Worm (Caenorhabditis elegans) whole organism, mixed stage, embryonic: Measurements from ENCODE around the gene F15H10.7.

ENCODE experiments used
- M03D4.4 ChIP-seq: sonication (generic microtip); optimal IDR thresholded peaks from 2 replicates; lab custom pipeline; 2017; ENCODE audit warnings: mild to moderate bottlenecking, missing genetic modification characterization, missing compliant biosample characterization
- bed-3 ChIP-seq: fragments of 200-800 bp; sonication (Bioruptor generic); optimal IDR thresholded peaks from 3 replicates; lab custom pipeline; 2018; ENCODE audit warnings: mild to moderate bottlenecking, missing genetic modification characterization, moderate library complexity, missing compliant biosample characterization
- blmp-1 ChIP-seq: fragments of 150-350 bp; optimal IDR thresholded peaks from 2 replicates; lab custom pipeline; 2014; ENCODE audit warnings: missing biosample characterization, missing genetic modification characterization
- ceh-39 ChIP-seq: fragments of 150-350 bp; optimal IDR thresholded peaks from 2 replicates; lab custom pipeline; 2014; ENCODE audit warnings: missing biosample characterization, missing genetic modification characterization
- ceh-43 ChIP-seq: fragments of 200-800 bp; sonication (Bioruptor generic); optimal IDR thresholded peaks from 2 replicates; lab custom pipeline; 2018; ENCODE audit warnings: mild to moderate bottlenecking, missing genetic modification characterization, moderate library complexity, missing compliant biosample characterization
- ceh-83 ChIP-seq: fragments of 200-800 bp; sonication (Bioruptor generic); optimal IDR thresholded peaks from 2 replicates; lab custom pipeline; 2018; ENCODE audit warnings: mild to moderate bottlenecking, missing genetic modification characterization, missing compliant biosample characterization
- ces-1 ChIP-seq: fragments of 150-350 bp; optimal IDR thresholded peaks from 2 replicates; lab custom pipeline; 2014; ENCODE audit warnings: missing biosample characterization, missing genetic modification reagents, missing genetic modification characterization
- cnd-1 ChIP-seq: fragments of 200-800 bp; sonication (Bioruptor generic); optimal IDR thresholded peaks from 2 replicates; lab custom pipeline; 2018; ENCODE audit warnings: mild to moderate bottlenecking, missing genetic modification characterization, missing compliant biosample characterization
- drap-1 ChIP-seq: fragments of 200-800 bp; sonication (Bioruptor generic); optimal IDR thresholded peaks from 3 replicates; lab custom pipeline; 2018; ENCODE audit warnings: mild to moderate bottlenecking, missing genetic modification characterization, missing compliant biosample characterization
- elt-1 ChIP-seq: sonication (generic microtip); optimal IDR thresholded peaks from 2 replicates; lab custom pipeline; 2017; ENCODE audit warnings: missing genetic modification characterization, mild to moderate bottlenecking, missing compliant biosample characterization, antibody characterized with exemption, moderate library complexity, borderline replicate concordance; ENCODE audit not compliant: insufficient read depth
- elt-3 ChIP-seq: fragments of 150-350 bp; optimal IDR thresholded peaks from 2 replicates; lab custom pipeline; 2014; ENCODE audit warnings: missing biosample characterization, missing genetic modification characterization
- flh-1 ChIP-seq: fragments of 200-800 bp; sonication (Bioruptor generic); optimal IDR thresholded peaks from 2 replicates; lab custom pipeline; 2018; ENCODE audit warnings: mild to moderate bottlenecking, missing genetic modification characterization, moderate library complexity, missing compliant biosample characterization
- ham-2 ChIP-seq: fragments of 200-800 bp; sonication (Bioruptor generic); optimal IDR thresholded peaks from 2 replicates; lab custom pipeline; 2018; ENCODE audit warnings: mild to moderate bottlenecking, missing genetic modification characterization, missing compliant biosample characterization
- hlh-1 ChIP-seq: fragments of 150-350 bp; optimal IDR thresholded peaks from 2 replicates; lab custom pipeline; 2014; ENCODE audit warnings: missing biosample characterization, missing genetic modification reagents, missing genetic modification characterization
- lin-13 ChIP-seq: fragments of 150-350 bp; optimal IDR thresholded peaks from 2 replicates; lab custom pipeline; 2014; ENCODE audit warnings: missing biosample characterization, missing genetic modification characterization
- lin-32 ChIP-seq: fragments of 200-800 bp; sonication (Bioruptor generic); optimal IDR thresholded peaks from 2 replicates; lab custom pipeline; 2018; ENCODE audit warnings: mild to moderate bottlenecking, missing genetic modification characterization, missing compliant biosample characterization
- lsy-2 ChIP-seq: fragments of 150-350 bp; optimal IDR thresholded peaks from 2 replicates; lab custom pipeline; 2014; ENCODE audit warnings: missing biosample characterization, missing genetic modification characterization
- mab-5 ChIP-seq: fragments of 150-350 bp; optimal IDR thresholded peaks from 2 replicates; lab custom pipeline; 2014; ENCODE audit warnings: missing biosample characterization, missing genetic modification characterization
- mep-1 ChIP-seq: fragments of 150-350 bp; optimal IDR thresholded peaks from 2 replicates; lab custom pipeline; 2017; ENCODE audit warnings: missing biosample characterization, missing genetic modification reagents, missing genetic modification characterization, inconsistent platforms
- mls-2 ChIP-seq: sonication (generic microtip); optimal IDR thresholded peaks from 2 replicates; lab custom pipeline; 2016; ENCODE audit warnings: mild to moderate bottlenecking, missing genetic modification characterization, moderate library complexity, missing compliant biosample characterization
- nhr-12 ChIP-seq: fragments of 150-350 bp; optimal IDR thresholded peaks from 2 replicates; lab custom pipeline; 2014; ENCODE audit warnings: missing biosample characterization, missing genetic modification characterization
- nhr-2 ChIP-seq: fragments of 150-350 bp; optimal IDR thresholded peaks from 2 replicates; lab custom pipeline; 2014; ENCODE audit warnings: missing biosample characterization, missing genetic modification characterization
- nhr-237 ChIP-seq: fragments of 150-350 bp; optimal IDR thresholded peaks from 2 replicates; lab custom pipeline; 2014; ENCODE audit warnings: missing biosample characterization, missing genetic modification characterization
- nhr-28 ChIP-seq: fragments of 150-350 bp; optimal IDR thresholded peaks from 2 replicates; lab custom pipeline; 2014; ENCODE audit warnings: missing biosample characterization, missing genetic modification characterization
- nhr-76 ChIP-seq: sonication (generic microtip); optimal IDR thresholded peaks from 2 replicates; lab custom pipeline; 2017; ENCODE audit warnings: missing biosample characterization, missing genetic modification characterization
- pha-4 ChIP-seq: fragments of 150-350 bp; optimal IDR thresholded peaks from 2 replicates; lab custom pipeline; 2018; ENCODE audit warnings: missing biosample characterization, missing genetic modification reagents, missing genetic modification characterization
- sem-2 ChIP-seq: fragments of 200-800 bp; sonication (Bioruptor generic); optimal IDR thresholded peaks from 2 replicates; lab custom pipeline; 2018; ENCODE audit warnings: mild to moderate bottlenecking, missing genetic modification characterization, missing compliant biosample characterization
- snpc-4 ChIP-seq: fragments of 150-350 bp; optimal IDR thresholded peaks from 2 replicates; lab custom pipeline; 2014; ENCODE audit warnings: missing biosample characterization, missing genetic modification characterization
- sptf-1 ChIP-seq: sonication (generic microtip); optimal IDR thresholded peaks from 2 replicates; lab custom pipeline; 2017; ENCODE audit warnings: mild to moderate bottlenecking, missing genetic modification characterization, moderate library complexity, missing compliant biosample characterization
- tbx-8 ChIP-seq: fragments of 200-800 bp; sonication (Bioruptor generic); optimal IDR thresholded peaks from 2 replicates; lab custom pipeline; 2018; ENCODE audit warnings: mild to moderate bottlenecking, missing genetic modification characterization, moderate library complexity, missing compliant biosample characterization
- unc-120 ChIP-seq: sonication (generic microtip); optimal IDR thresholded peaks from 2 replicates; lab custom pipeline; 2017; ENCODE audit warnings: missing genetic modification characterization, missing compliant biosample characterization; ENCODE audit not compliant: poor library complexity, severe bottlenecking
- unc-39 ChIP-seq: fragments of 150-350 bp; optimal IDR thresholded peaks from 2 replicates; lab custom pipeline; 2014; ENCODE audit warnings: missing biosample characterization, missing genetic modification characterization
- unc-62 ChIP-seq: fragments of 150-350 bp; optimal IDR thresholded peaks from 2 replicates; lab custom pipeline; 2014; ENCODE audit warnings: missing biosample characterization, missing genetic modification reagents, missing genetic modification characterization
- zip-8 ChIP-seq: fragments of 150-350 bp; optimal IDR thresholded peaks from 2 replicates; lab custom pipeline; 2014; ENCODE audit warnings: missing biosample characterization, missing genetic modification characterization
- ztf-11 ChIP-seq: fragments of 150-350 bp; optimal IDR thresholded peaks from 2 replicates; lab custom pipeline; 2014; ENCODE audit warnings: missing biosample characterization, missing genetic modification characterization

The F15H10.7 gene

DNA sequence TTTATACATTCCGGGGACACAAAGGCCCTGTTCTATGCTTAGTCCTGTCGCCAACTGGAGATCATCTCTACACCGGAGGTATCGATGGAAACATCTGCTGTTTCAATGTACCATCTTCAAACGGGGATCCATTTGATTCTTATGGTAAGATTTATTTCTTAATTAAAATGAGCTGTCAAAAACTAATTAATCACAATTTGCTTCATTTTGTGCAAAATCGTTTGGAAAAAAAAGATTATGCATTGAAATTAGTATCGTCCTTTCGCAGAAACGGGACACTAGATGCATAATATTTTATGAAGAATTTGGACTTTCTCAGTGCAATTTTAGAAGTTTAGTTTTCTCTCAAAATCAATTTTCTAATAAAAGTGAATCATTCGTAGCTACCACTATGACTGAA is 42.4 kb downstream of the F15H10.7 start:
- TF ChIP-seq mls-2 = no peak
- no peak for TF ChIP-seq lin-13 (tag; lab: Kevin White, UChicago)
- no peak for TF ChIP-seq bed-3
- TF ChIP-seq ceh-43 = no peak
- no peak for TF ChIP-seq lsy-2 (tag; lab: Kevin White, UChicago)
- TF ChIP-seq sptf-1 = no peak
- TF ChIP-seq nhr-237 = no peak
- TF ChIP-seq tbx-8 (GFP tag; lab: Kevin White, UChicago) = no peak
- TF ChIP-seq hlh-1 (tag; lab: Kevin White, UChicago) = no peak
- TF ChIP-seq M03D4.4 (tag; lab: Kevin White, UChicago) = no peak
- TF ChIP-seq flh-1 (GFP tag; lab: Kevin White, UChicago) = no peak
- TF ChIP-seq elt-3 (tag; lab: Kevin White, UChicago) = no peak
- no peak for TF ChIP-seq nhr-12 (tag; lab: Kevin White, UChicago)
- TF ChIP-seq nhr-76 = no peak
- TF ChIP-seq ceh-39 (tag; lab: Kevin White, UChicago) = no peak

DNA sequence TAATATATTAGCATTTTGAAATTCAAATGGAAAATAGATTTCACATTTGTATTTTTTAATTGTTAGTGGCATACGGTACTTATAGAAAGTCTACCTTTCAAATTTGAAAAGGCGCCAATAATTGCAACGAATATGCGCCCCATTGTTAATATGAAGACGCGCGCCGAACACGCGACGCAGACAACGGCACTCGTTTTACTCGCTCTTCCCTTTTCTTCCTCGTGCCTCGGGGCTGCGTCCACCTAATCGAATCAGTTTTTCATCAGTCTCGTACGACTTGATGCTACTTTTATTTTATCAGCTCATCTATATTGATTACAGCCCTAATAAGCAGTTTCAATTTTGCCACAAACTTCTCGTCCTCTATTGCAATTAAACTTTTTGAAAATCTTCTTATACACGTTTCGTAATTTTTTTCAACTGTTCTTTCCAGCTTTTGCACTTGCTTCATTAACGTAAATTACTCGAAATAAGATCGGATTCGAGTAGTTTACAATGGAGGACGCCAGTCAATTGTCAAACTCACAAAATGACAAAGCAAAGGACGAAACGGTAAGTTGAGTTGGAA is 44.3 kb downstream of the F15H10.7 start, which contains the start of gene cash-1:
Gene cash-1, plus strand, starts transcription at position 432 of the 568 bp plus-strand sequence.
- TF ChIP-seq tbx-8 (GFP tag; lab: Kevin White, UChicago) (no peak), snpc-4 (tag; lab: Kevin White, UChicago) (no peak), nhr-76 (no peak), blmp-1 (tag; lab: Kevin White, UChicago) (no peak), lin-32 (no peak), ham-2 (GFP tag; lab: Kevin White, UChicago) (no peak), elt-1 (tag; lab: Kevin White, UChicago) (no peak), lin-13 (tag; lab: Kevin White, UChicago) (peak; percentile 23), mab-5 (tag; lab: Kevin White, UChicago) (no peak), bed-3 (no peak), ceh-83 (no peak), mls-2 (no peak), nhr-28 (tag; lab: Kevin White, UChicago) (no peak), unc-39 (tag; lab: Kevin White, UChicago) (no peak), hlh-1 (tag; lab: Kevin White, UChicago) (peak; percentile 10), zip-8 (tag; lab: Kevin White, UChicago) (no peak), unc-120 (tag; lab: Kevin White, UChicago) (no peak), ces-1 (GFP tag; lab: Kevin White, UChicago) (peak; percentile 89), pha-4 (tag; lab: Kevin White, UChicago) (peak; percentile 18), nhr-12 (tag; lab: Kevin White, UChicago) (no peak), unc-62 (GFP tag; lab: Kevin White, UChicago) (no peak), lsy-2 (tag; lab: Kevin White, UChicago) (peak; percentile 68), ceh-39 (tag; lab: Kevin White, UChicago) (peak; percentile 18), nhr-237 (peak; percentile 32), elt-3 (tag; lab: Kevin White, UChicago) (no peak), M03D4.4 (tag; lab: Kevin White, UChicago) (no peak), sem-2 (GFP tag; lab: Kevin White, UChicago) (no peak), sptf-1 (no peak), drap-1 (GFP tag; lab: Kevin White, UChicago) (no peak), ztf-11 (tag; lab: Kevin White, UChicago) (no peak), nhr-2 (tag; lab: Kevin White, UChicago) (no peak), mep-1 (peak; percentile 54), ceh-43 (no peak), cnd-1 (tag; lab: Kevin White, UChicago) (no peak)

DNA sequence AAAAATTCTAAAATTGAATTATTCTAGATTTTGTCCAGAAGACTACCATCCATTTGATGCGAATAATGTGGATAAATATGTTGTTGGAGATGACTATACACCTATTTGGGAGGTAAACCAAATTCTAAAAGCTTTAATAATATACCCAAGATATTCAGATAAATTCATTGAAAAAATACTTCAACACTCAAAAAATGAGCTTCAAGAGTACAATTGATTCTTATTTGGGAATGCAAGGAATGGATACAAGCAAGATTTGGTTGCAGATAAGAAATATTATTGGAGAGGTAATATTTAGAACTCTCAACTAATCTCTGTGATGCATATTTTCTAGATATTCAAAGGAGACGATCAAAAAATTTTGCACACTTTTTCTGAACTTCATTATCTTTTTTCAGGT is 46.0 kb downstream of the F15H10.7 start:
- no peak for TF ChIP-seq mls-2
- TF ChIP-seq lin-32 = no peak
- no peak for TF ChIP-seq unc-62 (GFP tag; lab: Kevin White, UChicago)
- no peak for TF ChIP-seq nhr-76
- no peak for TF ChIP-seq ceh-39 (tag; lab: Kevin White, UChicago)
- TF ChIP-seq unc-39 (tag; lab: Kevin White, UChicago) = no peak
- no peak for TF ChIP-seq pha-4 (tag; lab: Kevin White, UChicago)
- TF ChIP-seq blmp-1 (tag; lab: Kevin White, UChicago) = no peak
- no peak for TF ChIP-seq lsy-2 (tag; lab: Kevin White, UChicago)
- no peak for TF ChIP-seq nhr-237
- no peak for TF ChIP-seq nhr-12 (tag; lab: Kevin White, UChicago)
- no peak for TF ChIP-seq hlh-1 (tag; lab: Kevin White, UChicago)
- TF ChIP-seq ces-1 (GFP tag; lab: Kevin White, UChicago) = no peak
- no peak for TF ChIP-seq mab-5 (tag; lab: Kevin White, UChicago)
- no peak for TF ChIP-seq ham-2 (GFP tag; lab: Kevin White, UChicago)
- no peak for TF ChIP-seq ceh-43
- no peak for TF ChIP-seq nhr-28 (tag; lab: Kevin White, UChicago)
- TF ChIP-seq ceh-83 = no peak
- TF ChIP-seq, all 35 proteins: peak for 0
